Worm (Caenorhabditis elegans): Measurements from ENCODE around the gene srh-257.

srh-257 gene

DNA sequence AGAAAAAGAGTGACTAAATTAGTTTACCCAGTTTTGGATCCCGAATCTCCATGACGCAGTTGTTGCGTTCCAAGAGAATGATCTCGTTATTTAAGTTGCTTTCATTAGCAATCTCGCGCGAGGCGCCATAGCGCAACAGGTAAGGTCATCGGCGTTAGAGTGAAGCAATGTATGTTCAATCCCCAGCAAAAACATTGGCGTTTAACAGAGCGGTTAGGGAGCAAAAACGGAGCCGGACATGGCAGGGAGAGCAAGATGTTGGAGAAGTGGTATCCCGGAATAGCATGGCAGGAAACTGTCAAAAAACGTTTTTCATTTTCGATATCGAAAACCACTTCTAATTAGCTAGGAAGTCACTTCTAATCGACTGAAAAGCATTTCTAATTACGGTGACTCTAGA is 47.3 kb downstream of the srh-257 start (continued):
- TF ChIP-seq nhr-41 (GFP tag; IDR thresholded peaks at IDR 0.05) (no peak), ces-1 (GFP tag; optimal IDR thresholded peaks at IDR 0.05) (no peak), lin-38 (GFP tag; IDR thresholded peaks at IDR 0.05) (no peak), F10B5.3 (tag; optimal IDR thresholded peaks at IDR 0.05) (no peak), mxl-2 (GFP tag; conservative IDR thresholded peaks at IDR 0.05) (no peak), F44E2.7 (GFP tag; IDR thresholded peaks at IDR 0.05) (peak; percentile 48; the same call in 1 of the 2 replicates), hlh-11 (tag; optimal IDR thresholded peaks at IDR 0.05) (no peak), egl-43 (GFP tag; IDR thresholded peaks at IDR 0.05) (peak; percentile 89; the same call in 1 of the 2 replicates), vab-7 (GFP tag; IDR thresholded peaks at IDR 0.05) (0 out of 2 replicates have a peak, but pooled peaks have one; percentile 49), aly-2 (tag; optimal IDR thresholded peaks at IDR 0.05) (no peak), madf-9 (GFP tag; conservative IDR thresholded peaks at IDR 0.05) (no peak), tra-1 (GFP tag; IDR thresholded peaks at IDR 0.05) (no peak), F26F4.8 (GFP tag; conservative IDR thresholded peaks at IDR 0.05) (0 out of 2 replicates have a peak, but pooled peaks have one; percentile 66), ceh-20 (GFP tag; IDR thresholded peaks at IDR 0.05) (no peak), hmg-1.1 (GFP tag; IDR thresholded peaks at IDR 0.05) (no peak), fos-1 (tag; optimal IDR thresholded peaks at IDR 0.05) (no peak), mep-1 (tag; optimal IDR thresholded peaks at IDR 0.05) (no peak), pqm-1 (tag; optimal IDR thresholded peaks at IDR 0.05) (no peak), lir-3 (tag; optimal IDR thresholded peaks at IDR 0.05) (no peak), unc-39 (tag; optimal IDR thresholded peaks at IDR 0.05) (no peak), php-3 (GFP tag; IDR thresholded peaks at IDR 0.05) (0 out of 2 replicates have a peak, but pooled peaks have one; percentile 41), arid-1 (GFP tag; conservative IDR thresholded peaks at IDR 0.05) (peak; percentile 75; the same call in 1 of the 2 replicates), Y75B8A.6 (GFP tag; IDR thresholded peaks at IDR 0.05) (peak; percentile 57; the same call in 1 of the 2 replicates), nhr-237 (tag; optimal IDR thresholded peaks at IDR 0.05) (no peak), nhr-111 (GFP tag; optimal IDR thresholded peaks at IDR 0.05) (peak; percentile 39), nhr-77 (tag; optimal IDR thresholded peaks at IDR 0.05) (no peak), F49E8.2 (tag; optimal IDR thresholded peaks at IDR 0.05; ENCODE audit: borderline replicate concordance) (no peak), lin-1 (GFP tag; IDR thresholded peaks at IDR 0.05) (no peak), sdz-12 (GFP tag; optimal IDR thresholded peaks at IDR 0.05) (no peak), set-16 (GFP tag; IDR thresholded peaks at IDR 0.05) (no peak), dve-1 (tag; optimal IDR thresholded peaks at IDR 0.05; ENCODE audit: insufficient read depth) (no peak), dmd-6 (GFP tag; IDR thresholded peaks at IDR 0.05) (no peak), ztf-11 (tag; optimal IDR thresholded peaks at IDR 0.05) (no peak), cey-2 (tag; optimal IDR thresholded peaks at IDR 0.05; ENCODE audit: borderline replicate concordance, insufficient read depth) (no peak), jun-1 (tag; optimal IDR thresholded peaks at IDR 0.05) (no peak), D1046.2 (GFP tag; IDR thresholded peaks at IDR 0.05) (peak; percentile 53; the same call in 1 of the 2 replicates), pha-4 (GFP tag; IDR thresholded peaks at IDR 0.05) (no peak), pha-4 (tag; optimal IDR thresholded peaks at IDR 0.05) (no peak), ceh-82 (tag; optimal IDR thresholded peaks at IDR 0.05) (no peak), spr-1 (tag; optimal IDR thresholded peaks at IDR 0.05) (no peak), mdt-29 (GFP tag; IDR thresholded peaks at IDR 0.05) (peak; percentile 26; the same call in 1 of the 2 replicates), nhr-10 (tag; optimal IDR thresholded peaks at IDR 0.05) (no peak), ztf-7 (tag; optimal IDR thresholded peaks at IDR 0.05) (no peak), lin-13 (GFP tag; optimal IDR thresholded peaks at IDR 0.05) (no peak), daf-19 (GFP tag; conservative IDR thresholded peaks at IDR 0.05) (peak; percentile 69; the same call in 1 of the 2 replicates), R02D3.7 (tag; optimal IDR thresholded peaks at IDR 0.05) (no peak), zag-1 (tag; optimal IDR thresholded peaks at IDR 0.05) (no peak), zip-2 (tag; optimal IDR thresholded peaks at IDR 0.05) (no peak), snpc-1.2 (GFP tag; IDR thresholded peaks at IDR 0.05) (peak; percentile 73), snpc-4 (tag; optimal IDR thresholded peaks at IDR 0.05) (no peak), lin-29 (GFP tag; IDR thresholded peaks at IDR 0.05) (no peak), ceh-62 (tag; optimal IDR thresholded peaks at IDR 0.05) (no peak)

Data from whole organism, L4 larva.